Worm (Caenorhabditis elegans): Measurements from ENCODE around the gene C04B4.5.

DNA sequence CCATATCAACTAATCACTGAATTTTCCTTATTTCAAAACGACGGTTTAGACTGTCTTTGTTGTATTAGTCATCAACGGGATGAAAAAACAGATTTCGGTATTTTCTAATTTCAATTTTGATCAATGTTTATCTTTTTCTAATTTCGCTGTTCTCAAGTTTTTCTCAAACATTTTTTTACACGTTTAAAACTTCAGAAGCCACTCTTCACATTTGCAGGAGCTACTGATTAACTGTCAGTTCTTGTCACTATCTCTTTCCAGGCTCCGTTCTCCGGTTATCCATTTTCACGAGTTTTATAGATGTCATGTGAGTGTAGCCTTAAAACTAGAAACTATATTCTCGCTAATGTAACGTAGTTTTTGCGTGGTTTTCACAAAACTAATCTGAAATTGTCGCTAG lies 2.4 kb upstream of the C04B4.5 start, which contains the start of gene C04B4.4:
- no peak for TF ChIP-seq him-1 (tag; optimal IDR thresholded peaks at IDR 0.05)
- TF ChIP-seq dao-5 (tag; optimal IDR thresholded peaks at IDR 0.05), result no peak
- TF ChIP-seq W03F9.2 (tag; optimal IDR thresholded peaks at IDR 0.05), result no peak
